Fruit fly (Drosophila melanogaster): ENCODE measurements around the gene mtm.

mtm gene

dm6 chr2L:5986094-5986493, 50.7 kb downstream of the mtm start, which contains the start of gene ifc (continued):
- peak; percentile 51 for TF ChIP-seq CG13123 (GFP tag; optimal IDR thresholded peaks at IDR 0.05)
- no peak for TF ChIP-seq CG1024 (GFP tag; IDR thresholded peaks at IDR 0.05)
- peak; percentile 61 for TF ChIP-seq gfzf (GFP tag; optimal IDR thresholded peaks at IDR 0.05)
- no peak for TF ChIP-seq CG11093 (GFP tag; IDR thresholded peaks at IDR 0.05)
- TF ChIP-seq CG5180 (GFP tag; optimal IDR thresholded peaks at IDR 0.05) = no peak
- peak; percentile 36 for TF ChIP-seq CG4282 (GFP tag; optimal IDR thresholded peaks at IDR 0.05)
- no peak for TF ChIP-seq ato (GFP tag; IDR thresholded peaks at IDR 0.05; ENCODE audit: partially characterized antibody)
- peak; percentile 60 for TF ChIP-seq CG13424 (tag; optimal IDR thresholded peaks at IDR 0.05)
- TF ChIP-seq jing (GFP tag; optimal IDR thresholded peaks at IDR 0.05) = no peak
- TF ChIP-seq luna (GFP tag; optimal IDR thresholded peaks at IDR 0.05) = peak; percentile 66
- peak; percentile 52 for TF ChIP-seq kay (GFP tag; optimal IDR thresholded peaks at IDR 0.05)
- TF ChIP-seq CG1603 (tag; optimal IDR thresholded peaks at IDR 0.05) = peak; percentile 91
- peak; percentile 53 for TF ChIP-seq eyg (GFP tag; optimal IDR thresholded peaks at IDR 0.05)
- no peak for TF ChIP-seq ro (GFP tag; IDR thresholded peaks at IDR 0.05)
- TF ChIP-seq lab (GFP tag; optimal IDR thresholded peaks at IDR 0.05) = peak; percentile 72
- peak; percentile 59 for TF ChIP-seq CG1602 (GFP tag; optimal IDR thresholded peaks at IDR 0.05)
- TF ChIP-seq al (GFP tag; IDR thresholded peaks at IDR 0.05) = no peak
- TF ChIP-seq usp (GFP tag; optimal IDR thresholded peaks at IDR 0.05) = no peak
- peak; percentile 8 for TF ChIP-seq zf30C (GFP tag; optimal IDR thresholded peaks at IDR 0.05)
- no peak for TF ChIP-seq CG13296 (GFP tag; optimal IDR thresholded peaks at IDR 0.05)
- peak; percentile 37 for TF ChIP-seq tx (GFP tag; optimal IDR thresholded peaks at IDR 0.05)
- peak; percentile 3 for TF ChIP-seq Deaf1 (tag; optimal IDR thresholded peaks at IDR 0.05)
- TF ChIP-seq az2 (GFP tag; optimal IDR thresholded peaks at IDR 0.05) = peak; percentile 37
- no peak for TF ChIP-seq twi (tag; optimal IDR thresholded peaks at IDR 0.05)
- peak; percentile 55 for TF ChIP-seq Hsf (GFP tag; optimal IDR thresholded peaks at IDR 0.05)
- no peak for TF ChIP-seq CG30431 (GFP tag; optimal IDR thresholded peaks at IDR 0.05)
- TF ChIP-seq CG9215 (GFP tag; IDR thresholded peaks at IDR 0.05) = no peak
- TF ChIP-seq Elba2 (GFP tag; optimal IDR thresholded peaks at IDR 0.05) = peak; percentile 52
- TF ChIP-seq CG18262 (tag; optimal IDR thresholded peaks at IDR 0.05) = peak; percentile 50
- TF ChIP-seq pb (GFP tag; optimal IDR thresholded peaks at IDR 0.05) = peak; percentile 9
- TF ChIP-seq CG13287 (GFP tag; IDR thresholded peaks at IDR 0.05; ENCODE audit: partially characterized antibody) = no peak
- TF ChIP-seq Lpt (GFP tag; optimal IDR thresholded peaks at IDR 0.05) = no peak
- TF ChIP-seq stwl (tag; optimal IDR thresholded peaks at IDR 0.05) = peak; percentile 92
- TF ChIP-seq CG14667 (GFP tag; IDR thresholded peaks at IDR 0.05) = no peak
- TF ChIP-seq Tbp (GFP tag; optimal IDR thresholded peaks at IDR 0.05) = no peak
- TF ChIP-seq gcm2 (GFP tag; optimal IDR thresholded peaks at IDR 0.05) = no peak
- no peak for TF ChIP-seq zen2 (GFP tag; IDR thresholded peaks at IDR 0.05; ENCODE audit: partially characterized antibody)
- TF ChIP-seq CG18476 (GFP tag; optimal IDR thresholded peaks at IDR 0.05) = peak; percentile 76
- no peak for TF ChIP-seq Xrp1 (GFP tag; IDR thresholded peaks at IDR 0.05)
- no peak for TF ChIP-seq fru (optimal IDR thresholded peaks at IDR 0.05)
- TF ChIP-seq ranshi (GFP tag; IDR thresholded peaks at IDR 0.05) = no peak
- no peak for TF ChIP-seq H15 (GFP tag; IDR thresholded peaks at IDR 0.05)
- peak; percentile 40 for TF ChIP-seq CG15696 (tag; optimal IDR thresholded peaks at IDR 0.05)
- no peak for TF ChIP-seq Asciz (GFP tag; optimal IDR thresholded peaks at IDR 0.05)
- TF ChIP-seq lola (GFP tag; optimal IDR thresholded peaks at IDR 0.05) = peak in 2 of 3 experiments; percentile 29 to 99
- no peak for TF ChIP-seq ap (GFP tag; IDR thresholded peaks at IDR 0.05)
- TF ChIP-seq Fer3 (tag; optimal IDR thresholded peaks at IDR 0.05) = peak; percentile 64
- TF ChIP-seq CG15269 (tag; optimal IDR thresholded peaks at IDR 0.05) = peak; percentile 61
- TF ChIP-seq D19B (GFP tag; optimal IDR thresholded peaks at IDR 0.05) = peak; percentile 21
- peak; percentile 47 for TF ChIP-seq Bteb2 (GFP tag; optimal IDR thresholded peaks at IDR 0.05)
- TF ChIP-seq Max (GFP tag; optimal IDR thresholded peaks at IDR 0.05) = peak; percentile 50
- no peak for TF ChIP-seq ac (GFP tag; optimal IDR thresholded peaks at IDR 0.05)

Measured in whole organism, embryonic.